Worm (Caenorhabditis elegans): Measurements from ENCODE around the gene F46E10.2.
A peak's percentile ranks its signal among the peaks of the same experiment; 100 is the strongest.

F46E10.2 gene

ce11 chrV:6503158-6503557 lies 17.1 kb upstream of the F46E10.2 start (continued):
- no peak for TF ChIP-seq ztf-1 (GFP tag; conservative IDR thresholded peaks at IDR 0.05)
- no peak for TF ChIP-seq nhr-6 (tag; optimal IDR thresholded peaks at IDR 0.05)
- TF ChIP-seq unc-39 (tag; optimal IDR thresholded peaks at IDR 0.05): no peak
- TF ChIP-seq ztf-4 (tag; optimal IDR thresholded peaks at IDR 0.05): no peak
- no peak for TF ChIP-seq blmp-1 (tag; optimal IDR thresholded peaks at IDR 0.05; ENCODE audit: insufficient read depth)
- no peak for TF ChIP-seq lin-13 (GFP tag; optimal IDR thresholded peaks at IDR 0.05)
- peak; percentile 35 for TF ChIP-seq mab-5 (tag; optimal IDR thresholded peaks at IDR 0.05)
- no peak for TF ChIP-seq ama-1 (optimal IDR thresholded peaks at IDR 0.05)
- no peak for TF ChIP-seq F13H6.1 (tag; optimal IDR thresholded peaks at IDR 0.05)
- TF ChIP-seq unc-62 (GFP tag; optimal IDR thresholded peaks at IDR 0.05): no peak
- TF ChIP-seq alr-1 (tag; optimal IDR thresholded peaks at IDR 0.05): no peak
- TF ChIP-seq aly-2 (tag; optimal IDR thresholded peaks at IDR 0.05): no peak
- TF ChIP-seq lsy-2 (tag; optimal IDR thresholded peaks at IDR 0.05): no peak
- no peak for TF ChIP-seq nhr-12 (tag; optimal IDR thresholded peaks at IDR 0.05)
- TF ChIP-seq snpc-4 (tag; optimal IDR thresholded peaks at IDR 0.05): no peak
- no peak for TF ChIP-seq C34F6.9 (tag; optimal IDR thresholded peaks at IDR 0.05)
- no peak for TF ChIP-seq peb-1 (tag; optimal IDR thresholded peaks at IDR 0.05)

DNA sequence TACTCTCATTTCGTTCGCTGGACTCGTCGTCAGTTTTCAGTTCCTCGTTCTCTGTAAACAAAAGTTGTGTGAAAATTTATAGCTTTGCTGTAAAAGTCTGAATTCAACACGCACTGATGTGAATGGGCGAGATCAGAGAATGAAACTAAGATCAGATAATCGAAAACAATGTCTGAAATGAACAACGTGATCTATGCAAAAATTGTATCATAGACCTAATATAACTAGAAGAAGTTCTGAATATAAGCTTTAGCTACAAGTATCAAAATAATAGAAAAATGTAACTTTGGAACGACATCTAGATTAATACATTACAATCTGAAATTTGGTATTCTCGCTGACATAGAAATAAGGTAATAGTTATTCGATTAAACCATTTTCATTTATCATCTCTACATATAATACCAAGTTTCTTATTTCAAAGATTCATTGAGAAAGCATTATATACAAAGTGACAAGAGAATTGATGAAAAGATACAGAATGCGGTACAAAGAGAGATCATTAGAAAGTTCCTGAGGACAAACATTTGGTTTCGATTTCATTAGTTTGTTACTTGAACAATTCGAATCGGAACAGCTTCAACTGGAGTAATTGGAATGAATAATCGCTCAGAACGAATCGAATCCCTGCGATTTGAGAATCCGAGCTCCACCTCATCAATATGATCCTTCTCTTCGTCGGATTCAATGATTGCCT lies 16.0 kb upstream of the F46E10.2 start, which contains the start of gene moc-2:
Gene moc-2, minus strand, starts transcription at position 51 of the 697 bp plus-strand sequence.
- no peak for TF ChIP-seq alr-1 (tag; optimal IDR thresholded peaks at IDR 0.05)
- no peak for TF ChIP-seq nhr-237 (tag; optimal IDR thresholded peaks at IDR 0.05)
- TF ChIP-seq nhr-11 (tag; optimal IDR thresholded peaks at IDR 0.05): no peak
- no peak for TF ChIP-seq C34F6.9 (tag; optimal IDR thresholded peaks at IDR 0.05)
- TF ChIP-seq peb-1 (tag; optimal IDR thresholded peaks at IDR 0.05): no peak
- no peak for TF ChIP-seq lin-39 (tag; optimal IDR thresholded peaks at IDR 0.05)
- no peak for TF ChIP-seq sma-9 (GFP tag; optimal IDR thresholded peaks at IDR 0.05)
- TF ChIP-seq sma-9 (tag; optimal IDR thresholded peaks at IDR 0.05): no peak
- no peak for TF ChIP-seq lin-13 (GFP tag; optimal IDR thresholded peaks at IDR 0.05)
- no peak for TF ChIP-seq ZK546.5 (tag; optimal IDR thresholded peaks at IDR 0.05)

DNA sequence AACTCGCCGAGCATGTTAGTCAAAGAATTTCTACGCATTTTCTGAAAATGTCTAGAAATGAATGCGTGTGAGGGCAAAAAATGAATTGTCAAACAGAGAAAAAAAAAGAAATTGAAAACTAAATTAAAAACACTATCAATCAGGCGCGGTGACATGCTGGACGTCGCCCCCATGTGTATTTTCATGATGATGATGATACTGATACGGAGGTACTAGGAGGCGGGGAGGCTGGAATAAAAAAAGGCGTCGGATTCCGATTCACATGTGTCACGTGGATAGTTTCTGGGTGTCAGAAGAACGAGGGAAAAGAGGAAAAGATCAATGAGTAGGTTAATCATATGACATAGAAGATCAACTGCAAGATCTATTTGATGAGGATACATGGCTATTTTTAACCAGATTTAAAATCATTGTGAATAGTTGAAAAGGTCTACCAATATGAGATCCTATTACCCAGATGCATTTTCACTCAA lies 14.9 kb upstream of the F46E10.2 start, which contains the start of gene W01A11.7:
Gene W01A11.7, minus strand, starts transcription at position 51 of the 473 bp plus-strand sequence.
- TF ChIP-seq sma-9 (GFP tag; optimal IDR thresholded peaks at IDR 0.05) (peak; percentile 47), sma-9 (tag; optimal IDR thresholded peaks at IDR 0.05) (no peak), nhr-21 (tag; optimal IDR thresholded peaks at IDR 0.05) (peak; percentile 18), elt-1 (tag; optimal IDR thresholded peaks at IDR 0.05) (no peak), sma-3 (GFP tag; optimal IDR thresholded peaks at IDR 0.05) (peak; percentile 78), lin-13 (GFP tag; optimal IDR thresholded peaks at IDR 0.05) (no peak), gmeb-1 (tag; optimal IDR thresholded peaks at IDR 0.05) (peak; percentile 34), nhr-129 (tag; optimal IDR thresholded peaks at IDR 0.05) (peak; percentile 34), nhr-25 (tag; optimal IDR thresholded peaks at IDR 0.05) (peak; percentile 48)

- no peak for TF ChIP-seq ZK546.5 (tag; optimal IDR thresholded peaks at IDR 0.05)
These were observed 13.8 kb upstream of the F46E10.2 start for ce11 chrV:6506238-6506956.

- TF ChIP-seq nhr-11 (tag; optimal IDR thresholded peaks at IDR 0.05) (no peak), ztf-4 (tag; optimal IDR thresholded peaks at IDR 0.05) (no peak), sma-9 (GFP tag; optimal IDR thresholded peaks at IDR 0.05) (no peak), sma-9 (tag; optimal IDR thresholded peaks at IDR 0.05) (no peak), lin-13 (GFP tag; optimal IDR thresholded peaks at IDR 0.05) (no peak), zag-1 (tag; optimal IDR thresholded peaks at IDR 0.05) (no peak), dmd-4 (tag; optimal IDR thresholded peaks at IDR 0.05) (no peak), lin-39 (tag; optimal IDR thresholded peaks at IDR 0.05) (no peak), ztf-11 (tag; optimal IDR thresholded peaks at IDR 0.05) (no peak), ZK546.5 (tag; optimal IDR thresholded peaks at IDR 0.05) (no peak), unc-55 (GFP tag; optimal IDR thresholded peaks at IDR 0.05) (no peak), aly-2 (tag; optimal IDR thresholded peaks at IDR 0.05) (no peak), nhr-129 (tag; optimal IDR thresholded peaks at IDR 0.05) (no peak), gmeb-1 (tag; optimal IDR thresholded peaks at IDR 0.05) (no peak), nhr-6 (tag; optimal IDR thresholded peaks at IDR 0.05) (no peak), elt-3 (tag; optimal IDR thresholded peaks at IDR 0.05) (no peak), nhr-10 (tag; optimal IDR thresholded peaks at IDR 0.05) (no peak), ceh-16 (tag; optimal IDR thresholded peaks at IDR 0.05) (no peak), mdl-1 (tag; optimal IDR thresholded peaks at IDR 0.05) (no peak), sem-4 (tag; optimal IDR thresholded peaks at IDR 0.05) (no peak), nhr-12 (tag; optimal IDR thresholded peaks at IDR 0.05) (no peak)
These were observed 11.5 kb upstream of the F46E10.2 start, which contains the start of gene ubh-3 for ce11 chrV:6508703-6509102. Gene ubh-3 (minus strand): TSS chrV:6508803.

Measured in whole organism, L2 larva.